Fruit fly (Drosophila melanogaster) whole organism, embryonic: ENCODE results near the gene CG31050.

Experiments
- ATbp ChIP-seq: fragments of 200-800 bp; sonication (Bioruptor generic); optimal IDR thresholded peaks from 2 replicates; lab custom pipeline; 2017; ENCODE audit warnings: missing biosample characterization, mild to moderate bottlenecking, missing genetic modification characterization, missing genetic modification reagents
- B-H2 ChIP-seq: fragments of 200-800 bp; sonication (Bioruptor generic); optimal IDR thresholded peaks from 2 replicates; lab custom pipeline; 2018; ENCODE audit warnings: missing biosample characterization, mild to moderate bottlenecking, missing genetic modification characterization
- CG10979 ChIP-seq: fragments of 200-800 bp; sonication (Bioruptor generic); optimal IDR thresholded peaks from 2 replicates; lab custom pipeline; 2018; ENCODE audit warnings: missing biosample characterization, mild to moderate bottlenecking, missing genetic modification characterization, moderate library complexity
- CG11504 ChIP-seq: fragments of 200-800 bp; sonication (Bioruptor generic); optimal IDR thresholded peaks from 3 replicates; lab custom pipeline; 2019; ENCODE audit warnings: missing biosample characterization, mild to moderate bottlenecking, missing genetic modification characterization, moderate library complexity
- CG11695 ChIP-seq: fragments of 200-800 bp; sonication (Bioruptor generic); IDR thresholded peaks from 3 replicates; pipeline ENCODE4 v1.3.6; 2022; ENCODE audit warnings: missing biosample characterization, missing genetic modification characterization
- CG1233 ChIP-seq: fragments of 200-800 bp; sonication (Bioruptor generic); optimal IDR thresholded peaks from 4 replicates; lab custom pipeline; 2018; ENCODE audit warnings: missing biosample characterization, mild to moderate bottlenecking, missing genetic modification characterization
- CG13123 ChIP-seq: fragments of 200-800 bp; sonication (Bioruptor generic); optimal IDR thresholded peaks from 2 replicates; lab custom pipeline; 2016; ENCODE audit warnings: missing biosample characterization, missing genetic modification characterization
- CG13424 ChIP-seq: fragments of 200-800 bp; sonication (Bioruptor generic); optimal IDR thresholded peaks from 2 replicates; lab custom pipeline; 2019; ENCODE audit warnings: missing biosample characterization, mild to moderate bottlenecking, missing genetic modification characterization, moderate library complexity
- CG14014 ChIP-seq: fragments of 200-800 bp; sonication (Bioruptor generic); IDR thresholded peaks from 2 replicates; pipeline ENCODE4 v1.3.6; 2022; ENCODE audit warnings: missing biosample characterization, missing genetic modification characterization
- CG15011 ChIP-seq: fragments of 200-800 bp; sonication (Bioruptor generic); optimal IDR thresholded peaks from 3 replicates; lab custom pipeline; 2018; ENCODE audit warnings: missing biosample characterization, mild to moderate bottlenecking, missing genetic modification characterization
- CG17328 ChIP-seq: fragments of 200-800 bp; sonication (Bioruptor generic); IDR thresholded peaks from 2 replicates; pipeline ENCODE4 v1.3.6; 2022; ENCODE audit warnings: missing biosample characterization, missing genetic modification characterization
- CG2120 ChIP-seq: fragments of 200-800 bp; sonication (Bioruptor generic); optimal IDR thresholded peaks from 3 replicates; lab custom pipeline; 2016; ENCODE audit warnings: missing biosample characterization, missing genetic modification characterization
- CG2199 ChIP-seq: fragments of 200-800 bp; sonication (Bioruptor generic); IDR thresholded peaks from 3 replicates; pipeline ENCODE4 v1.3.6; 2022; ENCODE audit warnings: missing biosample characterization, missing genetic modification characterization
- CG2875 ChIP-seq: fragments of 200-800 bp; sonication (Bioruptor generic); optimal IDR thresholded peaks from 2 replicates; lab custom pipeline; 2017; ENCODE audit warnings: missing biosample characterization, mild to moderate bottlenecking, missing genetic modification characterization, missing genetic modification reagents
- CG32767 ChIP-seq: fragments of 200-800 bp; sonication (Bioruptor generic); IDR thresholded peaks from 2 replicates; pipeline ENCODE4 v1.3.6; 2022; ENCODE audit warnings: missing biosample characterization, missing genetic modification characterization
- CG4617 ChIP-seq: fragments of 200-800 bp; sonication (Bioruptor generic); optimal IDR thresholded peaks from 3 replicates; lab custom pipeline; 2016; ENCODE audit warnings: missing biosample characterization, missing genetic modification characterization, borderline replicate concordance
- CG4730 ChIP-seq: fragments of 200-800 bp; sonication (Bioruptor generic); IDR thresholded peaks from 2 replicates; pipeline ENCODE4 v1.3.6; 2022; ENCODE audit warnings: missing biosample characterization, missing genetic modification characterization
- CG5180 ChIP-seq: fragments of 200-800 bp; sonication (Bioruptor generic); optimal IDR thresholded peaks from 3 replicates; lab custom pipeline; 2017; ENCODE audit warnings: missing biosample characterization, missing genetic modification characterization, mild to moderate bottlenecking, moderate library complexity, missing genetic modification reagents
- CG6689 ChIP-seq: fragments of 200-800 bp; sonication (Bioruptor generic); IDR thresholded peaks from 2 replicates; pipeline ENCODE4 v1.3.6; 2022; ENCODE audit warnings: missing biosample characterization, missing genetic modification characterization
- D19A ChIP-seq: fragments of 200-800 bp; optimal IDR thresholded peaks from 3 replicates; lab custom pipeline; 2019; ENCODE audit warnings: missing biosample characterization, mild to moderate bottlenecking, missing genetic modification characterization, moderate library complexity
- Drgx ChIP-seq: fragments of 200-800 bp; sonication (Bioruptor generic); IDR thresholded peaks from 2 replicates; pipeline ENCODE4 v1.3.6; 2022; ENCODE audit warnings: missing biosample characterization, missing genetic modification characterization
- Ets97D ChIP-seq: fragments of 200-800 bp; sonication (Bioruptor generic); optimal IDR thresholded peaks from 3 replicates; lab custom pipeline; 2016; ENCODE audit warnings: missing biosample characterization, missing genetic modification characterization
- Gsc ChIP-seq: fragments of 200-800 bp; sonication (Bioruptor generic); IDR thresholded peaks from 2 replicates; pipeline ENCODE4 v1.3.6; 2022; ENCODE audit warnings: missing biosample characterization, missing genetic modification characterization
- Med ChIP-seq: fragments of 200-800 bp; sonication (Bioruptor generic); peaks from one replicate; lab custom pipeline; 2016; ENCODE audit warnings: missing biosample characterization, missing genetic modification characterization, mild to moderate bottlenecking, inconsistent platforms, moderate library complexity
- NC2β ChIP-seq: fragments of 200-800 bp; sonication (Bioruptor generic); optimal IDR thresholded peaks from 2 replicates; lab custom pipeline; 2016; ENCODE audit warnings: missing biosample characterization, missing genetic modification characterization
- Oli ChIP-seq: fragments of 200-800 bp; sonication (Bioruptor generic); optimal IDR thresholded peaks from 2 replicates; lab custom pipeline; 2018; ENCODE audit warnings: missing biosample characterization, mild to moderate bottlenecking, missing genetic modification characterization, moderate library complexity
- Rfx ChIP-seq: fragments of 200-800 bp; sonication (Bioruptor generic); IDR thresholded peaks from 2 replicates; pipeline ENCODE4 v1.3.6; 2022; ENCODE audit warnings: missing biosample characterization, missing genetic modification characterization
- Sox102F ChIP-seq: fragments of 200-800 bp; sonication (Bioruptor generic); optimal IDR thresholded peaks from 2 replicates; lab custom pipeline; 2018; ENCODE audit warnings: missing biosample characterization, mild to moderate bottlenecking, missing genetic modification characterization, moderate library complexity
- Xbp1 ChIP-seq: fragments of 200-800 bp; sonication (Bioruptor generic); optimal IDR thresholded peaks from 3 replicates; lab custom pipeline; 2016; ENCODE audit warnings: missing biosample characterization, mild to moderate bottlenecking, missing genetic modification characterization
- aop ChIP-seq: fragments of 200-800 bp; sonication (Bioruptor generic); IDR thresholded peaks from 2 replicates; pipeline ENCODE4 v1.3.6; 2022; ENCODE audit warnings: missing biosample characterization, missing genetic modification characterization
- ato ChIP-seq: fragments of 200-800 bp; sonication (Bioruptor generic); IDR thresholded peaks from 2 replicates; pipeline ENCODE4 v1.3.6; 2022; ENCODE audit warnings: missing biosample characterization, missing genetic modification characterization; ENCODE audit not compliant: partially characterized antibody
- dati ChIP-seq: fragments of 200-800 bp; sonication (Bioruptor generic); IDR thresholded peaks from 2 replicates; pipeline ENCODE4 v1.3.6; 2022; ENCODE audit warnings: missing biosample characterization, missing genetic modification characterization
- dmrt99B ChIP-seq: fragments of 200-800 bp; sonication (Bioruptor generic); optimal IDR thresholded peaks from 2 replicates; lab custom pipeline; 2018; ENCODE audit warnings: missing biosample characterization, mild to moderate bottlenecking, missing genetic modification characterization, moderate library complexity
- dysf ChIP-seq: fragments of 200-800 bp; sonication (Bioruptor generic); IDR thresholded peaks from 3 replicates; pipeline ENCODE4 v1.3.6; 2022; ENCODE audit warnings: missing biosample characterization, missing genetic modification characterization
- esg ChIP-seq: fragments of 200-800 bp; sonication (Bioruptor generic); conservative IDR thresholded peaks from 2 replicates; pipeline ENCODE4 v1.3.6; 2022; ENCODE audit warnings: missing biosample characterization, missing genetic modification characterization
- eve ChIP-seq, 2 experiments: fragments of >200 bp; optimal IDR thresholded peaks; 2 replicates each; lab custom pipeline; 2017; ENCODE audit warnings: missing biosample characterization in 2 of 2, missing genetic modification characterization in 2 of 2
- fd96Cb ChIP-seq: fragments of 200-800 bp; sonication (Bioruptor generic); optimal IDR thresholded peaks from 2 replicates; lab custom pipeline; 2018; ENCODE audit warnings: missing biosample characterization, mild to moderate bottlenecking, missing genetic modification characterization, moderate library complexity
- fru ChIP-seq: fragments of >200 bp; optimal IDR thresholded peaks from 2 replicates; lab custom pipeline; 2017
- gem ChIP-seq: fragments of 200-800 bp; sonication (Bioruptor generic); optimal IDR thresholded peaks from 2 replicates; lab custom pipeline; 2019; ENCODE audit warnings: missing biosample characterization, mild to moderate bottlenecking, missing genetic modification characterization, moderate library complexity
- grau ChIP-seq: fragments of 200-800 bp; optimal IDR thresholded peaks from 3 replicates; lab custom pipeline; 2019; ENCODE audit warnings: missing biosample characterization, mild to moderate bottlenecking, missing genetic modification characterization, moderate library complexity
- gt ChIP-seq: fragments of 200-800 bp; sonication (Bioruptor generic); IDR thresholded peaks from 2 replicates; pipeline ENCODE4 v1.3.6; 2022; ENCODE audit warnings: missing biosample characterization, missing genetic modification characterization
- pfk ChIP-seq: fragments of 200-800 bp; sonication (Bioruptor generic); optimal IDR thresholded peaks from 2 replicates; lab custom pipeline; 2018; ENCODE audit warnings: missing biosample characterization, mild to moderate bottlenecking, missing genetic modification characterization, moderate library complexity
- pnt ChIP-seq: fragments of 200-800 bp; sonication (Bioruptor generic); optimal IDR thresholded peaks from 3 replicates; lab custom pipeline; 2016; ENCODE audit warnings: missing biosample characterization, missing genetic modification characterization
- ranshi ChIP-seq: fragments of 200-800 bp; sonication (Bioruptor generic); IDR thresholded peaks from 2 replicates; pipeline ENCODE4 v1.3.6; 2022; ENCODE audit warnings: missing biosample characterization, missing genetic modification characterization
- rib ChIP-seq: fragments of 200-800 bp; sonication (Bioruptor generic); IDR thresholded peaks from 2 replicates; pipeline ENCODE4 v1.3.6; 2022; ENCODE audit warnings: missing biosample characterization, missing genetic modification characterization
- seq ChIP-seq: fragments of 200-800 bp; sonication (Bioruptor generic); IDR thresholded peaks from 2 replicates; pipeline ENCODE4 v1.3.6; 2022; ENCODE audit warnings: missing biosample characterization, missing genetic modification characterization
- stc ChIP-seq: fragments of 200-800 bp; sonication (Bioruptor generic); IDR thresholded peaks from 2 replicates; pipeline ENCODE4 v1.3.6; 2022; ENCODE audit warnings: missing biosample characterization, missing genetic modification characterization
- tap ChIP-seq: fragments of 200-800 bp; optimal IDR thresholded peaks from 3 replicates; lab custom pipeline; 2019; ENCODE audit warnings: missing biosample characterization, mild to moderate bottlenecking, missing genetic modification characterization, moderate library complexity
- zen ChIP-seq: fragments of 200-800 bp; sonication (Bioruptor generic); optimal IDR thresholded peaks from 3 replicates; lab custom pipeline; 2018; ENCODE audit warnings: missing biosample characterization, mild to moderate bottlenecking, missing genetic modification characterization, moderate library complexity

The CG31050 gene

dm6 chr3R:28633746-28634145 lies 16.5 kb downstream of the CG31050 start (continued):
- no peak for TF ChIP-seq Ets97D
- no peak for TF ChIP-seq pfk (GFP tag; lab: Kevin White, UChicago)
- no peak for TF ChIP-seq pnt (GFP tag; lab: Kevin White, UChicago)
- no peak for TF ChIP-seq Gsc (GFP tag; lab: Robert Waterston, UW)
- no peak for TF ChIP-seq fru (lab: Kevin White, UChicago)
- peak; percentile 53 for TF ChIP-seq grau (tag; lab: Kevin White, UChicago)
- peak; percentile 29 for TF ChIP-seq Sox102F (GFP tag; lab: Kevin White, UChicago)
- no peak for TF ChIP-seq eve (GFP tag; optimal IDR thresholded peaks at IDR 0.05; lab: Kevin White, UChicago)
- 0 out of 2 replicates have a peak, but pooled peaks have one; percentile 14 for TF ChIP-seq CG17328 (GFP tag; lab: Robert Waterston, UW)
- no peak for TF ChIP-seq rib (GFP tag; lab: Robert Waterston, UW)
- no peak for TF ChIP-seq ATbp (GFP tag; lab: Kevin White, UChicago)
- TF ChIP-seq CG11695 (GFP tag; lab: Robert Waterston, UW), result peak; percentile 38; the same call in 1 of the 3 replicates
- TF ChIP-seq CG2120 (GFP tag; lab: Kevin White, UChicago), result peak; percentile 3
- no peak for TF ChIP-seq gt (GFP tag; lab: Robert Waterston, UW)
- no peak for TF ChIP-seq tap (tag; lab: Kevin White, UChicago)
- peak; percentile 43 for TF ChIP-seq CG11504 (tag; lab: Kevin White, UChicago)
- TF ChIP-seq CG10979 (tag; lab: Kevin White, UChicago), result no peak
- no peak for TF ChIP-seq NC2β (GFP tag; lab: Kevin White, UChicago)
- peak; percentile 73 for TF ChIP-seq Drgx (GFP tag; lab: Robert Waterston, UW)
- no peak for TF ChIP-seq CG2875 (GFP tag; lab: Kevin White, UChicago)
- no peak for TF ChIP-seq CG14014
- TF ChIP-seq CG6689 (GFP tag; lab: Robert Waterston, UW), result peak; percentile 36
- TF ChIP-seq esg (GFP tag; lab: Robert Waterston, UW), result 0 out of 2 replicates have a peak, but pooled peaks have one; percentile 18
- TF ChIP-seq Xbp1 (GFP tag; lab: Kevin White, UChicago), result no peak
- TF ChIP-seq CG4617 (GFP tag; lab: Kevin White, UChicago), result no peak
- no peak for TF ChIP-seq aop (GFP tag; lab: Robert Waterston, UW)
- TF ChIP-seq stc (GFP tag; lab: Robert Waterston, UW), result 0 out of 2 replicates have a peak, but pooled peaks have one; percentile 7
- no peak for TF ChIP-seq fd96Cb (tag; lab: Kevin White, UChicago)
- TF ChIP-seq dysf (GFP tag; lab: Robert Waterston, UW), result 0 out of 3 replicates have a peak, but pooled peaks have one; percentile 30
- no peak for TF ChIP-seq CG1233 (GFP tag; lab: Kevin White, UChicago)
- TF ChIP-seq CG2199 (GFP tag; lab: Robert Waterston, UW), result no peak
- TF ChIP-seq Oli (tag; lab: Kevin White, UChicago), result peak; percentile 22
- no peak for TF ChIP-seq CG13424 (tag; lab: Kevin White, UChicago)
- TF ChIP-seq CG13123 (GFP tag; lab: Kevin White, UChicago), result no peak
- no peak for TF ChIP-seq CG5180 (GFP tag; lab: Kevin White, UChicago)
- no peak for TF ChIP-seq Rfx (GFP tag; lab: Robert Waterston, UW)
- TF ChIP-seq dmrt99B (tag; lab: Kevin White, UChicago), result no peak
- no peak for TF ChIP-seq B-H2 (GFP tag; lab: Kevin White, UChicago)
- no peak for TF ChIP-seq CG4730 (GFP tag; lab: Robert Waterston, UW)
- no peak for TF ChIP-seq zen (tag; lab: Kevin White, UChicago)
- TF ChIP-seq CG15011 (GFP tag; lab: Kevin White, UChicago), result no peak
- peak; percentile 47 for TF ChIP-seq Med (GFP tag; lab: Kevin White, UChicago)
- no peak for TF ChIP-seq D19A (tag; lab: Kevin White, UChicago)
- TF ChIP-seq ranshi (GFP tag; lab: Robert Waterston, UW), result no peak
- TF ChIP-seq gem (tag; lab: Kevin White, UChicago), result peak; percentile 57
- TF ChIP-seq dati (GFP tag; lab: Robert Waterston, UW), result no peak
- no peak for TF ChIP-seq ato (GFP tag; lab: Robert Waterston, UW)
- no peak for TF ChIP-seq CG32767
- no peak for TF ChIP-seq seq (GFP tag; lab: Robert Waterston, UW)
